Worm (Caenorhabditis elegans): ENCODE measurements around the gene W07A12.8.

DNA sequence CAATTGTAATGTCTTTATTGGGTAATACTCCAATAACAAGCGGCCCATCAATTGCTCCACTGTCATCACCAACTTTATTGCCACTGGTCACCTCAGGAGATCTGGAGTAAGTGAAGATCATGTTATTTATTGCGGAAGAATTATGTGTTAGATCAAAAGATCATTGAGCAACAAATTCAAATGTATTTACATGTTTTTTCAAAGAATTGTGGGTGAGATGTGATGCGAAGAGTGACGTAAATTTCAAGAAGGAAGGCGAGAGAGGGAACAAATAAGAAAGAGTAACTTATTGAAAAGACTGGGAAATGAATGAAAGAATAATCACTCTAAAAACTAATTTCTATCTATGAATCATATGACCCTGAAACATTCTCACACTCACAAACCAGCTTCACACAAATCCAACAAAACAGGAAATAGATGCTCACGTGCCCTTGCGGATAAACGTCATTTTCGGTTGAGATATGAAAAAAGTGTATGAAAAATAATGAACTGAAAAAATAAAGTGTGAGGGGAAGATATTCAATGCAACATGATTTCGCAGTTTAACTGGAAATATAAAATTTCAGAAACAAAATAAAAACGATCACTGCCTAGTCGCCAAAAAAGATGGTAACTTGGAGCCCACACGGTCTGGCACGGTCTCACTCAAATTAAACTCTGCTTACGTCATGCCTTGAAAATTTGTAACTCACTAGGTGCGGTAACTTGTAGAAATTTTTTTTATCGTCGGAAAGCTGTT, 44.6 kb downstream of the W07A12.8 start:
- TF ChIP-seq unc-62 (GFP tag; optimal IDR thresholded peaks at IDR 0.05) (no peak), cnd-1 (tag; optimal IDR thresholded peaks at IDR 0.05) (no peak), nhr-28 (tag; optimal IDR thresholded peaks at IDR 0.05) (no peak), nhr-76 (tag; optimal IDR thresholded peaks at IDR 0.05) (no peak)

Measured in whole organism, mixed stage, embryonic.